Fruit fly (Drosophila melanogaster): Measurements from ENCODE around the gene CG12320.

The CG12320 gene

dm6 chr3R:18226043-18226808 is 26.3 kb downstream of the CG12320 start, which contains the start of the genes CG7168 and Mdh2 (continued):
- peak; percentile 76 for TF ChIP-seq Dp (GFP tag; optimal IDR thresholded peaks at IDR 0.05)
- TF ChIP-seq gsb (GFP tag; IDR thresholded peaks at IDR 0.05): 0 out of 2 replicates have a peak, but pooled peaks have one; percentile 15
- peak; percentile 87 for TF ChIP-seq CG13287 (GFP tag; IDR thresholded peaks at IDR 0.05; ENCODE audit: partially characterized antibody)
- TF ChIP-seq Opbp (GFP tag; IDR thresholded peaks at IDR 0.05; ENCODE audit: partially characterized antibody): peak; percentile 87; the same call in 2 of the 3 replicates
- TF ChIP-seq Abd-B (GFP tag; optimal IDR thresholded peaks at IDR 0.05): no peak
- TF ChIP-seq tx (GFP tag; optimal IDR thresholded peaks at IDR 0.05): no peak
- peak; percentile 77 for TF ChIP-seq CG12659 (GFP tag; optimal IDR thresholded peaks at IDR 0.05)
- peak; percentile 34 for TF ChIP-seq MESR4 (GFP tag; optimal IDR thresholded peaks at IDR 0.05)
- TF ChIP-seq CG11504 (tag; optimal IDR thresholded peaks at IDR 0.05): peak; percentile 2
- TF ChIP-seq sens (GFP tag): peak; percentile 71
- no peak for TF ChIP-seq CG7271 (tag; optimal IDR thresholded peaks at IDR 0.05)
- TF ChIP-seq trh (GFP tag; optimal IDR thresholded peaks at IDR 0.05): no peak
- TF ChIP-seq CG10959 (GFP tag; IDR thresholded peaks at IDR 0.05): no peak
- TF ChIP-seq CG1603 (tag; optimal IDR thresholded peaks at IDR 0.05): peak; percentile 53
- peak; percentile 98 for TF ChIP-seq CG2116 (GFP tag; optimal IDR thresholded peaks at IDR 0.05)
- TF ChIP-seq Oli (tag; optimal IDR thresholded peaks at IDR 0.05): no peak
- TF ChIP-seq ttk (GFP tag; IDR thresholded peaks at IDR 0.05): no peak
- no peak for TF ChIP-seq Hr3 (GFP tag; optimal IDR thresholded peaks at IDR 0.05)
- TF ChIP-seq CG10565 (GFP tag; optimal IDR thresholded peaks at IDR 0.05): no peak
- TF ChIP-seq CG7839 (tag; optimal IDR thresholded peaks at IDR 0.05): no peak
- TF ChIP-seq NK7.1 (GFP tag; optimal IDR thresholded peaks at IDR 0.05): no peak
- TF ChIP-seq HLH54F (GFP tag; optimal IDR thresholded peaks at IDR 0.05): no peak
- TF ChIP-seq CG9876 (GFP tag; optimal IDR thresholded peaks at IDR 0.05): no peak
- TF ChIP-seq Doc3 (GFP tag; IDR thresholded peaks at IDR 0.05; ENCODE audit: partially characterized antibody): peak; percentile 84

- TF ChIP-seq Aef1 (GFP tag; IDR thresholded peaks at IDR 0.05) (no peak), Gug (GFP tag; IDR thresholded peaks at IDR 0.05) (peak; percentile 56; the same call in 2 of the 4 replicates), CG1233 (GFP tag; optimal IDR thresholded peaks at IDR 0.05) (no peak), bab2 (GFP tag; optimal IDR thresholded peaks at IDR 0.05) (peak; percentile 38), crp (GFP tag; optimal IDR thresholded peaks at IDR 0.05) (peak in 1 of 2 experiments; percentile 24), CG7271 (tag; optimal IDR thresholded peaks at IDR 0.05) (peak; percentile 44), sens-2 (GFP tag; IDR thresholded peaks at IDR 0.05) (no peak), Neu2 (GFP tag; optimal IDR thresholded peaks at IDR 0.05; ENCODE audit: borderline replicate concordance) (no peak), unc-4 (GFP tag; IDR thresholded peaks at IDR 0.05; ENCODE audit: partially characterized antibody) (peak; percentile 90), BtbVII (GFP tag; optimal IDR thresholded peaks at IDR 0.05) (no peak), CG13424 (tag; optimal IDR thresholded peaks at IDR 0.05) (peak; percentile 75), Med (GFP tag) (peak; percentile 70), CTCF (GFP tag; optimal IDR thresholded peaks at IDR 0.05) (no peak), disco-r (GFP tag; optimal IDR thresholded peaks at IDR 0.05) (no peak), p53 (GFP tag; optimal IDR thresholded peaks at IDR 0.05) (no peak), CG4424 (GFP tag; optimal IDR thresholded peaks at IDR 0.05) (peak; percentile 43), CG12391 (tag; optimal IDR thresholded peaks at IDR 0.05) (peak; percentile 84), nau (GFP tag; optimal IDR thresholded peaks at IDR 0.05) (no peak), ro (GFP tag; IDR thresholded peaks at IDR 0.05) (no peak), Lhr (GFP tag; optimal IDR thresholded peaks at IDR 0.05) (peak; percentile 15), CG6272 (GFP tag; IDR thresholded peaks at IDR 0.05) (peak; percentile 62), CG2875 (GFP tag; optimal IDR thresholded peaks at IDR 0.05) (peak; percentile 2), CG15011 (GFP tag; optimal IDR thresholded peaks at IDR 0.05) (no peak), CG4617 (GFP tag; optimal IDR thresholded peaks at IDR 0.05; ENCODE audit: borderline replicate concordance) (peak; percentile 61), CG10959 (GFP tag; IDR thresholded peaks at IDR 0.05) (no peak), ac (GFP tag; optimal IDR thresholded peaks at IDR 0.05) (no peak), Blimp-1 (GFP tag; optimal IDR thresholded peaks at IDR 0.05) (peak; percentile 54)
Measured at dm6 chr3R:18223434-18223833, 29.1 kb downstream of the CG12320 start, which contains the start of the genes mTerf5 and Non3. TSS of gene mTerf5 (minus strand) at chr3R:18223682. TSS of gene Non3 (plus strand) at chr3R:18223722.

Data from whole organism, embryonic.